Worm (Caenorhabditis elegans): ENCODE results near the gene isp-1.
"Not testable (repeated sequence)": the region's sequence is repeated elsewhere in the genome, so short reads cannot be mapped to it uniquely, and the experiment has no call there.

The isp-1 gene

DNA sequence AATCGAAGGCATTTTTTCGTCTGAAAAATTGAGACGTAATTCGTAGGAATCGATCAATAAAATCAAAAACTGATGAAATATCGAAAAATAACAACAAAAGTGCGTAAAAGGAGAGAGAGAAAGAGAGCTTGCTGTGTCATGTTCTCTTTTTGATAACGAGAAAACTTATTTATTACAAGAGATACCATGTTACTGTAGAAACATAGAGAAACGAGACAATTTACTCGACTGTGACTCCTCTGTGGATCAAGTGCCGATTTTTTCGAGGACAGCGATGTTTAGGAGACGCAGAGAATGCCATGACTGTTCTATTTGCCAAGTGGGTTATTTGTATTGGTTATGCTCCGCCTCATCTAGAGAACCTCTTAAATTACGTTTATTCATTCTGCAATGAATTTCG, 2.3 kb downstream of the isp-1 start, which contains the start of gene sph-1 (continued):
- TF ChIP-seq snpc-4 (tag; optimal IDR thresholded peaks at IDR 0.05) (no peak), mdl-1 (tag; optimal IDR thresholded peaks at IDR 0.05) (no peak), lsy-12 (tag; optimal IDR thresholded peaks at IDR 0.05) (no peak), nhr-67 (tag; optimal IDR thresholded peaks at IDR 0.05) (no peak), hmg-11 (tag; optimal IDR thresholded peaks at IDR 0.05) (no peak), aly-2 (tag; optimal IDR thresholded peaks at IDR 0.05) (no peak), nhr-25 (tag; optimal IDR thresholded peaks at IDR 0.05) (no peak), nhr-11 (tag; optimal IDR thresholded peaks at IDR 0.05) (no peak)

DNA sequence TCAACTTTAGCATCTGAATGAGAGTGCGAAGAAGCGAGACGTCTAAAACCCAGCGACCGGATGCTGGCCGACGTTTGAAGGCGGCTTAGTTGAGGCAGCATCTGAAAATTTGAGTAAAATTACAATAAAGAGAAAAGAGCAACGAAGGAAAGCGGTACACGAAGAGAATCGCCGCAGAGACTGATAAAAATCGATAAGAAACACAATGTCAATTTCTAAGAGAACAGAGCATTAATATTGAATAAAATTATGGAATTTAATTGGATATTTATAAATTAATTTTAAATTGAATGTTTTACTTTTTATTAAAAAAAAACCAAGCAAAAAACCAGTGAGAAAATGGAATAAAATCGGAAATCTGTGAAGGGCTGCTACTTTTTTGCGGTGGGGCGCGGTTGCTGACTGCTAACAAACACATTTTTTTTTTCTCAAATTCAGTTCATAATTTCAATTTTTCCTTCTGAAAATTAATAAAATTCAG, 5.7 kb downstream of the isp-1 start, which contains the start of the genes ndub-11 and moc-3:
ndub-11 (minus strand) TSS at position 101 of the 481 bp plus-strand sequence.
moc-3 (plus strand) TSS at position 431 of the 481 bp plus-strand sequence.
- no peak for TF ChIP-seq nhr-11 (tag; optimal IDR thresholded peaks at IDR 0.05)
- peak; percentile 11 for TF ChIP-seq nfya-1 (tag; optimal IDR thresholded peaks at IDR 0.05; ENCODE audit: insufficient read depth)
- TF ChIP-seq snpc-4 (tag; optimal IDR thresholded peaks at IDR 0.05): peak; percentile 12

DNA sequence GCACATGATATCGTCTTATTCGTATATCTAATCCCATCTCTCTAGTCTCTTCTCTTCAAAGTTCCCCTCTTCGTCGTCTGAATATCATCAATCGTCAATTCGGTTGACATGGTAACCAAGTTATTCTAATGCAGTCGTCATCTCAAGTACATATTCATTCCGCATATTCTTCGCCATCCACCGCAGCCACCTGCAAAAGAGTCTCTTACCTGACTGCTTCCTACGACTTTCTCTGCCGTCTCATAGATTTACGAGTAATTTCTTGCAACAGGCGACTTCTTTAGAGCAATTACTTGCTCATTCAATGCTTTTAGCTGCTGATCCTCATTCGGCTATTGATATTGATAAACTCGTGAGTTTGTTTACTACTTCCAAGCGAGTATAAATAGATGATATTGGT, 8.4 kb downstream of the isp-1 start:
- no peak for TF ChIP-seq nhr-11 (tag; optimal IDR thresholded peaks at IDR 0.05)
- TF ChIP-seq hmg-11 (tag; optimal IDR thresholded peaks at IDR 0.05): no peak
- TF ChIP-seq aly-2 (tag; optimal IDR thresholded peaks at IDR 0.05): no peak
- TF ChIP-seq mml-1 (tag; optimal IDR thresholded peaks at IDR 0.05): no peak
- no peak for TF ChIP-seq nhr-12 (tag; optimal IDR thresholded peaks at IDR 0.05)
- no peak for TF ChIP-seq unc-39 (tag; optimal IDR thresholded peaks at IDR 0.05)
- TF ChIP-seq egl-5 (tag; optimal IDR thresholded peaks at IDR 0.05): no peak
- TF ChIP-seq nhr-23 (tag; optimal IDR thresholded peaks at IDR 0.05): no peak
- no peak for TF ChIP-seq ztf-11 (tag; optimal IDR thresholded peaks at IDR 0.05)

DNA sequence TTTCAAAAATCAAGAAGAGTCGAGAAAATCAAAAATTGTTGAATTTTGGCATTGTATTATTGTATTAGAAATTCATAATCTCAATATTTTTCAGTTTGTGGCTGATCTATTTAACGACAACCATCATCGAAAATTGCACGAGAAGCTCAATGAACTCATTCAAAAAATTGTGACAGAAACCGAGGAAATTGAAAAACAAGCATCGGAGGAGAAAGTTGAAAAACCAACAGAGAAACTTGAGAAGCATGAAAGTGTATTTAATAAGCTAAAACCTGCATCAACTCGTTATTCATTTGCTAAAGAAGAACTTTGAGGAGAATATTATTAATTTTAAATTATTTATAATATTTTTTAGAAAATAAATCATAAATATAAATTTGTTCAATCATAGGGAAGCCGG, 9.0 kb downstream of the isp-1 start, which contains the start of gene ceph-41:
ceph-41 (plus strand) TSS at position 301 of the 400 bp plus-strand sequence.
- TF ChIP-seq lin-39 (tag; optimal IDR thresholded peaks at IDR 0.05) (no peak), mml-1 (tag; optimal IDR thresholded peaks at IDR 0.05) (no peak), pqm-1 (tag; optimal IDR thresholded peaks at IDR 0.05) (no peak), elt-1 (tag; optimal IDR thresholded peaks at IDR 0.05) (no peak), nfya-1 (tag; optimal IDR thresholded peaks at IDR 0.05; ENCODE audit: insufficient read depth) (no peak), hmg-11 (tag; optimal IDR thresholded peaks at IDR 0.05) (no peak), ceh-16 (tag; optimal IDR thresholded peaks at IDR 0.05) (no peak), nhr-28 (tag; optimal IDR thresholded peaks at IDR 0.05) (no peak), lsy-12 (tag; optimal IDR thresholded peaks at IDR 0.05) (no peak), zag-1 (tag; optimal IDR thresholded peaks at IDR 0.05) (no peak), R02D3.7 (tag; optimal IDR thresholded peaks at IDR 0.05) (no peak), eor-1 (tag; optimal IDR thresholded peaks at IDR 0.05) (no peak), ztf-11 (tag; optimal IDR thresholded peaks at IDR 0.05) (no peak), aly-2 (tag; optimal IDR thresholded peaks at IDR 0.05) (no peak), elt-3 (tag; optimal IDR thresholded peaks at IDR 0.05) (no peak), nhr-23 (tag; optimal IDR thresholded peaks at IDR 0.05) (no peak), ceh-28 (tag; optimal IDR thresholded peaks at IDR 0.05) (no peak), nhr-43 (tag; optimal IDR thresholded peaks at IDR 0.05; ENCODE audit: poor library complexity, severe bottlenecking) (no peak), fkh-2 (tag; optimal IDR thresholded peaks at IDR 0.05) (no peak)

DNA sequence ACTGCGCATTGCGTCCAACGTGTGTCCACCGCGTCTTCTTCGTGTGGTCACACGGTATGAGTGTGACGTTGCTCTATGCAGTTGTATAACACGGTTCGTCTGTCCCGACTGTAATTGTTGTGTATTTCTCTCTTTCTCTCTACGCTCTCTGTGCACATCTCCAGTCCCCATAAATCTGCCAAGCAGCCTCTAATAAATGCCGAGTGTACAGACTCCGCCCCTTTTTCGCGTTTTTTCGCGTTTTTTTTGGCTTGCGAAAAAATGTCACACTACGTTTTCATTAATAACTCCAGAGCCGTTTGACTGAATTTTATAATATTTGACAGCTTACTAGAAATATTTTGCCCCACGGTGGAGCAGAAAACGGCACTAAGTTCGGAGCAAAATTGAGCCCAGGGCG, 13.5 kb downstream of the isp-1 start, which contains the start of gene erp-44.3:
erp-44.3 (plus strand) TSS at position 301 of the 400 bp plus-strand sequence.
- TF ChIP-seq lin-39 (tag; optimal IDR thresholded peaks at IDR 0.05); ztf-4 (tag; optimal IDR thresholded peaks at IDR 0.05); nfya-1 (tag; optimal IDR thresholded peaks at IDR 0.05; ENCODE audit: insufficient read depth): not testable (repeated sequence)

DNA sequence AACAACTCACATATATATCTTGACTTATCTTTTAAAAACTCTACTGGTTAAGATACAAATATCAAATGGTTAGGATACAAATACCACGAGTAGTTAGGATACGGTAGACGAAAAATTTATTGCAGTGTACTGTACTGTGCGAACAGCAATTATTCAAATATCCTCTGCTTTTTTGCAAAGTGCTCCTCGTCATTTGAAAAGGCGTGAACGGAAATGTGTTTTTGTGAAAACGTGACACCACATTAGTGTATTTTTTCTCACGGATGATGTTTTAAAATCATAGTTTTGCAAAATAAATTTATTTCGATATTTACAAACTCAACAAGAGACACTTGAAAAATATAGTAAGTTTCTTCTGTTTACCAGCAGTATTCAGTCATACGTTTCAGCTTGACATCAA, 17.1 kb downstream of the isp-1 start, which contains the start of gene F42G8.8:
F42G8.8 (plus strand) TSS at position 301 of the 400 bp plus-strand sequence.
- TF ChIP-seq unc-62 (GFP tag; optimal IDR thresholded peaks at IDR 0.05) (no peak), elt-2 (tag; optimal IDR thresholded peaks at IDR 0.05) (no peak)

All from whole organism, L3 larva.